Fruit fly (Drosophila melanogaster) S2 (cell line): ENCODE data around the gene sage.

ENCODE experiments used
- CG8478 ChIP-seq: fragments of >200 bp; optimal IDR thresholded peaks from 2 replicates; lab custom pipeline; 2018
- CTCF ChIP-seq, 2 experiments: fragments of >200 bp; optimal IDR thresholded peaks; 2 replicates each; lab custom pipeline; 2018

Gene sage

DNA sequence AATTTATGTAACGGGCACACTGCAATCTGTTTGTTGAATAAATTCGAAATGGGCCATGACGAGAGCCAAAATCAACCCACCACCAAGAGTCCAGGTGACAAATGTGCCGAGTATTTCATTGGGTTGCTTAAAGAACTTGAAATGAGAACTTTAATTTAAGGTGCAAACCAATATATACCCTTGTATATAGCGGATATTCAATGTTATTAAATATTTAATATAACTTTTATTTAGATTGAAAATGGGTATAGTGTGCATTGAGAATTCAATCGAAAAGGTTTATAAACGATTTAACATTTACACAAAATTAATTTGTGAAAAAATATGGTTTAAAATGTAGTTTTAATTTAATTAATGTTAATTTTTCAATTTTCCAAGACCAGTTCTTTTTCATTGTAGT, 17.6 kb downstream of the sage start, which contains the start of gene CG8420:
Gene CG8420 (plus strand): TSS at position 284 of the 400 bp plus-strand sequence.
- TF ChIP-seq CTCF (optimal IDR thresholded peaks at IDR 0.05; lab: Kevin White, UChicago), result no peak
- no peak for TF ChIP-seq CG8478 (lab: Kevin White, UChicago)

DNA sequence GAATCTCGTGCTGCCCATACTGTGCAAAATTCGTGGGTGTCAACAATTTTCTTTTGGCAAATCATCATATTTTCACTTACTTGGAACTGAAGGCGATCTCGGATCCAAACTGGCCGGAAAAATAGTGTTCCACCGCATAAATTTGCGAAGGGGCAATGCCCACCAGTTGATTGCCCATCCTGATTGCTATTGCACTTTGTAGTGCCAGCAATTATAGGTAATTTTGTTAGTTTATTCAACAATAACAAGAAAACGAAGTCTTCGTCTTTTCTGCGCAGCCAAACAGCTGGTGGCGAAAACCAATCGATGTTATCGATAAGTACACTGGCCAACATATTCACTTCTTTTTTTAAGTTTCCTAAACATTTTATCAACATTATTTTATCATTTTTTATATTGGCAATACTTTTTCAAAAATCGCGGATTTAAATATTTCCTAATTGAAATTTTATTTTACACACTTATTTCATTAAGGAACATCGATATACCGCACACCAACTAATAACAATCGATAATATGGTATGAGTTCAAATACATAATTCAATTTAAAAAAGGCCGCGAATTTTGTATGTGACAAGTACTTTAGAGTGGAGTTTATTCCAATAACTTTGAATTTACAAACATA, 18.3 kb downstream of the sage start, which contains the start of gene Vps15:
Gene Vps15 (minus strand): TSS at position 294 of the 625 bp plus-strand sequence.
- TF ChIP-seq CG8478 (lab: Kevin White, UChicago) (no peak), CTCF (optimal IDR thresholded peaks at IDR 0.05; lab: Kevin White, UChicago) (no peak)

DNA sequence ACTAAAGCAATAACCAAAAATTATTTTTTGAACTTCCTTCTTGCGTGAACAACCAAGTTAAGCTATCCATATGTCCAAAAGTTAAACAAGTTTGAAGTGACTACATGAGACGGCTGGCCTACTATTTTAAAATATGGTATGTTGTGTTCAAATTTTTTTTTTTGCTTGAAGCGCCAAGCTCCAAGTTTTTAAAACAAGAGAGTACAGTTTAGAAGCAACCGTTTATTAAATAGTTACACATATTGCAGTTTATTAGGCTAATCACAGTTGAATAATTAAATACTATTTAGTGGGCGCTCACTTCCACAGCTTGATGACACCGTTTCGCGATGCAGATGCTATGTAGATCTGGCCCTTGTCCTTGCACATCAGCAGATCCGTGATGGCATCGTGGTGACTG, 23.4 kb downstream of the sage start, which contains the start of gene D1:
Gene D1 (minus strand): TSS at position 101 of the 400 bp plus-strand sequence.
- TF ChIP-seq CG8478 (lab: Kevin White, UChicago), result no peak
- no peak for TF ChIP-seq CTCF (optimal IDR thresholded peaks at IDR 0.05; lab: Kevin White, UChicago)

DNA sequence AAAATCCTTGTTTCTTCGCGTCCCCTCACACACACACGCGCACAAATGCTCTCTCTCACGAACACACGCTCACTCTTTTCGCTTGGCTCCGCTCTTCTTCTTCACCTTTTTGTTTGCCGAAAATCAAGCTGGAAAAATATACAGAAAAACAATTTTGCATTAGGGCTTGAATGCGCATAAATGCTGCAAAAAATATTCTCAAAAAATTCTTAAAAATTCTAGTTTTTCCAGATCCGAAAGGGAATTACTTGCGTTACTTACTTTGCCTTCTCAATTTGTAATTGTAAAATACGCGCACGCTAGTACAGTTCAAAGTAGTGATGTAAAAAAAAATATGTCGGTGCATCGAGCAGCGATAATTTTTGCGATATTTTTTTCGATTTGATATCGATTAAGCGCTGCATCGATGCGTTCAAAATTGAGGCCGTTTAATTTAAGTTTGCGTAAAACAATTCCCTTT, 24.0 kb downstream of the sage start:
- TF ChIP-seq CG8478 (lab: Kevin White, UChicago), result no peak
- peak in 1 of 2 experiments; percentile 39 for TF ChIP-seq CTCF (optimal IDR thresholded peaks at IDR 0.05; lab: Kevin White, UChicago)

DNA sequence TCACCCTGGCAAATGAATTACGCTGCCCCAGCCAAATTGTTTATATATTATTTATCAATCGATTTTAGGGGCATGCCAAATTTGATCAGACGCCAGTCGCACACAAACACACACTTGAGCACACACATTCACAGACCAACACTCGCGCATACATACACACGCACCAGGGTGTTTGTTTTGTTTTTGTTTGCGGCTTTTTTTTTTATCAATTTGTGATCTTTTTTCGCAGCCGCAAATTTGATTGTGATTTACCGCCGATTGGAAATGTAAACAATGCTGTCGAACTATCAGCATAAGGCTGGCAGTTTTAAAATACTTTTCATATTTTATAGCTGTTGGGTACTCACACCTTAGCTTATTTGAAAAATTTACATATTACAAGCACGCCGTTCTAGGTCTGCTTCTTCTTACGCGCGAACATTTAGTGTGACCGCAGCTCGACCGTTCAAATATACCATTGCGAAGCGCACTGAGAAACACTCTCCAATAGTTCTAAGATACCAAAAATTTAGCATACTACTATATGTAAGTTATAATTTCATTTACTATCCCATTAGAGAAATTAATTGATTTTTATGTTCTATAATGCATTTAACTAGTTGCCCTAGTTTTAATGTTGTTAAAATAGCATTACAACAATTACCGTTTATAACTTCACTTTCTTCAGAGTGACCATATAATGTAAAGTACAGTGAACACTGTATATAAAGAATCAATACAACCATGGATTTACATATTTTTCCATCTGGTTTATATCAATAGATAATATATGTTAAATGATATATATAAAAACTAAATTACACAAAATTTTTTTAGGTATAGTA, 26.5 kb downstream of the sage start, which contains the start of gene pum:
Gene pum (minus strand): TSS at position 415 of the 824 bp plus-strand sequence.
- TF ChIP-seq CG8478 (lab: Kevin White, UChicago) (no peak), CTCF (optimal IDR thresholded peaks at IDR 0.05; lab: Kevin White, UChicago) (no peak)

DNA sequence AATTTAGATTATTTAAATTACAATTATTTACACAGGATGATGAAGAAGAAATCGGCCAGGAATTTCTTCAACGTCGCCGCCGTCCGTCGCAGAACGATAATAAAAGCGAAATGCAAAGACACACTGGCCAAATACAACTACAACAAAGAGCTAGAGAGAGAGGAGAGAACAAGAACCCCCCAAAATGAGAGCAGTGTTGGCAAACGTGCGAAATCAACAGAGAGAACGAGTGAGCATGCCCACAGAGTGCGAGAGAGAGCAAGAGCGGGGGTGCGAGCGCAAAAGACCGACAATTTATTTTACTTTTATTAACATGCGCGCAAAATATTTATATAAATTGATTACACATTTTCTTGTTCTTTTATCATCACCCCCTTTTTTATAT, 27.1 kb downstream of the sage start:
- TF ChIP-seq CG8478 (lab: Kevin White, UChicago) (no peak), CTCF (optimal IDR thresholded peaks at IDR 0.05; lab: Kevin White, UChicago) (no peak)

DNA sequence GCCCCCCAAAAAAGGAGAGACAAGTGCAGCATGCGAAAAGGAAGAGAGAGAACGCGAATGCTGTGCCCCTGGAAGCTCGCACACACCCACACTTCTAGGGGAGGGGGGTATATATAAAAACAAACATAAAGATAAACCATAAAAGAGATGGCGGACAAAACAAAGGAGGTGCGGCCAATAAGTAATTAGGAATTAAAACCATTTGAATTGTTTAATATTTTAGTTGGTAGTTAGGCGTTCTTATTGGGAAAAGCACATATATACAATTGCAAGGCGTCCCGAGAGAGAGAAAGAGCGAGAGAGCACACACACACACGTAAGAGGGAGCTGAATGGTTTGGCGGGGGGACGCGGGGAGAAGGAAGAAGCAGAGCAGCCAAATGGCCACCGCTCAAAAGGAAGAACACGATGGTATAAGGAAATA, 27.9 kb downstream of the sage start:
- no peak for TF ChIP-seq CG8478 (lab: Kevin White, UChicago)
- TF ChIP-seq CTCF (optimal IDR thresholded peaks at IDR 0.05; lab: Kevin White, UChicago), result no peak

DNA sequence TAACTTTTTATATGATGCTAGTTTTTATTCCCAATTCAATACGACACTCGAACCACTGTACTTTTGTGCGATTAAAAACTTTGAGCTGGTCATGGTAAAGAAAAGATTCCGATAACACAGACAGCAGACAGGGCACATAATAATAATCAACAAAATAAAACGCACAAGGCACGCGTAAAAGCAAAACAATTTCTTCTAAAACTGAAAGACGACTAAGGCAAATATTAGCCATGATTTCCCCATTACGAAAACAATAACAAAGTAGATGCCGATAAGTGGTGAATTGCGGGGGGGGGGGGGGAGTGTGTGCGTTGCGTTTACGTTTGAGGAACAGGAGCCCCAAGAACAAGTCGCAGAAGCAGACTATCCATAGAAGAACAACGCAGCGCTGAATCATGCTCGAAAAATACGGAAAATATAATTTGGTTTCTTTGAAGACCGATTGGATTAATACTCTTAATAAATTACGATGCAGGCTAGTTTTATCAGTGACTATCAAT, 29.1 kb downstream of the sage start:
- TF ChIP-seq CG8478 (lab: Kevin White, UChicago), result no peak
- no peak for TF ChIP-seq CTCF (optimal IDR thresholded peaks at IDR 0.05; lab: Kevin White, UChicago)

DNA sequence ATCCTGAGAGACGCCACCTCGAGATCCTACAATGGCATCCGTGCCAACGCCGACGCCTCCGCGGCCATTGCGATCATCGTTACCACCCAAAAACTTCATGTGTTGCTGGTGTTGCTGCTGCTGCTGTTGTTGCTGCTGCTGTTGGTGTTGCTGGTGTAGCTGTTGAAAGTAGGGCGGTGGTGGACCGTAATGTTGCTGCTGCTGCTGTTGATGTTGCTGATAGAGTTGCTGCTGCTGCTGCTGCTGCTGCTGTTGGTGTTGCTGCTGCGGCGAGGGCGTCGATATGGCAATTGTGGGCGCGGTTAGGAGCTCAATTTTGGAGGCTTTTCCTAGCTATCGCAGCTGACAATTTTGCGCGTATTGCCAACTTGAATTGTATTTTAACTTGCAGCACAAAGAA, 30.2 kb downstream of the sage start:
- TF ChIP-seq CTCF (optimal IDR thresholded peaks at IDR 0.05; lab: Kevin White, UChicago) (no peak), CG8478 (lab: Kevin White, UChicago) (no peak)

DNA sequence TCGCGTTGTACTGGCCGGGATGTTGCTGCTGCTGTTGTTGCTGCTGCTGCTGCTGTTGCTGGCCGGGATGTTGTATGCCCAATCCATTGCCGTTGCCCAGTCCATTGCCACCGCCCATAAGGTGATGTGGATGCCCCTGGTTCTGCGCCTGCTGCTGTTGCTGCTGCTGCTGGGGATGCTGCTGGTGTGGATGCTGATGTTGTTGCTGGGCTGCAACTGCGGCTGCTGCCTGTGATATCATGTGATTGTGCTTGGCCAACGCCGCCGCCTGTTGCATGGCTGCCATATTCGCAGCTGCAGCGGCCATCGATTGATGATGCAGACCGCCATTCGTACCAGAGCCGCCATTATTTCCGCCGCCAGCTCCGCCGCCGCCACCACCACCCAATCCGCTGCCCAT, 31.6 kb downstream of the sage start:
- no peak for TF ChIP-seq CG8478 (lab: Kevin White, UChicago)
- no peak for TF ChIP-seq CTCF (optimal IDR thresholded peaks at IDR 0.05; lab: Kevin White, UChicago)

DNA sequence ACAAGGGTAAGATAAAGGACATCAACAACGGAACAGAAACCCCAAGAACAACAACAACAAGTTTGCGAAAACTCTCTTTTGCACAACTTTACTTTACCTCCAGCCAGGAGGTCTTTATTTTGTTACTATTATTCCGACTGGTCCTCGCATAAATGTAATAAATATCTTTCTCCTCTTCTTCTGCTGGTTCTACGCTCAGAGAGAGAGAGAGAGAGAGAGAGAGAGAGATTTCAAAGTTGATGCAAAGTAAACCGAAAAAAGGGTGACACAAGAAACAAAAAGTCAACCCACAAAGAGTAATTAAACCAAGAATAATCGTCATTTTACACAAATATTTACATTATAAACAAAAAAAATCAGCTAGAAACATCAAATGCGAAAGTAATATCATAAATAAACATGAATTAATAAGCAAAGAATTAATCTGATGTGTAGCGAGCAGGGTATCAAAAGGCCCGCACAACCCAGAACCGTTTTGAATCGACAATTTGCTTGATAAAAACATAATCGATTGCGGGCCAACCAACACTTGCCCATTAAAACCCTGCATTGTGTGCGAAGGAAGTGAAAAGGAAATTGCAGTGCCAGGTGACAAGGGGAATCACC, 33.8 kb downstream of the sage start:
- no peak for TF ChIP-seq CTCF (optimal IDR thresholded peaks at IDR 0.05; lab: Kevin White, UChicago)

DNA sequence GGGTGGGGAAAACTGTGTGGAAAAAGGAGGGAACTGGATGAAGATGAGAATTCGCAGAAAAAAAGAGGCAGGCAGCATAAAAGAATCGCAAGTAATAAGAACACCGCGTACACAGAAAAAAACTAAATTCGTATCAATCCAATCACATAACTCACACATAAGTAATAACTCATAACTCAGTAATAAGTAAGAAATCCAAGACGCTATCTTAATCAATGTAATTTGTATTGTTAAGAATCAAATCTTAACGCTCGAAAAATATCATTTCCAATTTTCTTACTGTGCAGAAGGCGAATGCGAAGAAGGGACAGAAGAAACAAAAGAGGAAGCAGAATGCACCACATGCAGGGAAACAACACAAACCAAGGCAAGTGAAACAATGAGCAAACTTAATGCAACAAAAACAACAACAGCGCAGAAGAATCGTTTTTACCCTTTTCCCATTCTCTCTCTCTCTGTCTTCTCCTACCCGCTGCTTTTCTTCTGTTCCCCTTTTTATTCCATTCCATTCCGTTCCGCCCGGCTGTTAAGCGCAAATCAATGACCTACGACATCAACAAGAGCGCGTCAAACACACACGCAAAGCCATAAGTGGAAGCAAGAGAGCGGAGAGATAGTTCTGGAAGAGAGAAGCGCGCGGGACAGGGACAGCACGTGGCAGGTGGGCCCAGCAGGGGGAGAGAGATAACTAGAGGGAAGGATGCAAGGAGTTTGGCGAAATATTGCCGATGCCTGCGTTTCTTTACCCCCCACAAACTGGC, 34.7 kb downstream of the sage start:
- no peak for TF ChIP-seq CG8478 (lab: Kevin White, UChicago)
- no peak for TF ChIP-seq CTCF (optimal IDR thresholded peaks at IDR 0.05; lab: Kevin White, UChicago)

DNA sequence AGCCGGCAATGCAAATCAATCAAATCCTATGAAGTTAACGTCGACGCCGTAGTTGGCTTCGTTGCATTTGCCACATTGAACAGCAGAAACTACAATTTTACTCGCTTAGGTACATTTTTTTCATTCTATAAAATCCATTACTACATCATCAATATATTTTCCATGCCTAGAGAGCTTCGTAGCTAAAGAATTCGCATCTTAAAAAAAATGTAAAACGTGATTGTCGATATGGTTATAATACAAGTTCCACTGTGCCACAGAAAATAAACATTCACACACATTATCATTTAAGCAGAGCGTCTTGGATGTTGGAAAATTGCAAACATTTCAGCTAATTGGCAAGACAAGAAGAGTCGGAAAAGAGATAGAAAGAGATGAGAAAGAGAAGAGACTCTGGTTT, 36.0 kb downstream of the sage start:
- TF ChIP-seq CG8478 (lab: Kevin White, UChicago), result no peak
- TF ChIP-seq CTCF (optimal IDR thresholded peaks at IDR 0.05; lab: Kevin White, UChicago), result no peak

DNA sequence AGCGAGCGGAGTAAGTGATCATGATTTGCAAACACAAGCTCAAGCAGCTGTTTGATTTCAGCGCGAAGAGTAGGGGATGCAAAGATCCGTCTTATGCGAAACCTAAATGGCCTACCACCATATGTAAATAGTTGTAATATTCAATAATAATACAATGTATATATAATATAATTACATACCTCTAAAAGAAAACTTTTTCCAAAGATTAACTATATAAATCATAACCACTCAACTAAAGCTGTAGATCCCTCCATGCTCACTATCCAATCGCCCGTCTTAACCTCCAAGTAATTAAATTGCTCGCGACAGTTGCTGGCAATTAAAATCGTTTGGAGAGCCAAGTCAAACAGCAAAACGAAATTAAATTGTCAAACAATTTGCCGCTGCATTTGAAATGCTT, 36.6 kb downstream of the sage start:
- TF ChIP-seq CG8478 (lab: Kevin White, UChicago) (no peak), CTCF (optimal IDR thresholded peaks at IDR 0.05; lab: Kevin White, UChicago) (no peak)
